Fruit fly (Drosophila melanogaster): ENCODE data around the gene crn.

The crn gene

dm6 chrX:2296230-2297044 is 46.7 kb upstream of the crn start (continued):
- TF ChIP-seq Side (GFP tag; optimal IDR thresholded peaks at IDR 0.05), result peak; percentile 97
- TF ChIP-seq CG1233 (GFP tag; optimal IDR thresholded peaks at IDR 0.05), result peak; percentile 91
- peak; percentile 47; the same call in 1 of the 2 replicates for TF ChIP-seq dimm (GFP tag; IDR thresholded peaks at IDR 0.05)
- TF ChIP-seq abd-A (tag; optimal IDR thresholded peaks at IDR 0.05), result peak; percentile 80
- TF ChIP-seq ro (GFP tag; IDR thresholded peaks at IDR 0.05), result 0 out of 2 replicates have a peak, but pooled peaks have one; percentile 32
- peak; percentile 73 for TF ChIP-seq CG9932 (GFP tag; IDR thresholded peaks at IDR 0.05)
- peak; percentile 67 for TF ChIP-seq Aef1 (GFP tag; IDR thresholded peaks at IDR 0.05)
- peak; percentile 91 for TF ChIP-seq CG17829 (tag; optimal IDR thresholded peaks at IDR 0.05)
- TF ChIP-seq Dbx (GFP tag; IDR thresholded peaks at IDR 0.05), result no peak; the same call in 1 of the 3 replicates
- peak; percentile 83 for TF ChIP-seq Nf-YB (GFP tag; optimal IDR thresholded peaks at IDR 0.05)
- peak; percentile 82 for TF ChIP-seq Myb (GFP tag; optimal IDR thresholded peaks at IDR 0.05)
- TF ChIP-seq D (optimal IDR thresholded peaks at IDR 0.05), result no peak
- TF ChIP-seq D (GFP tag; optimal IDR thresholded peaks at IDR 0.05), result peak; percentile 94
- peak; percentile 41 to 65 for TF ChIP-seq insv (GFP tag; optimal IDR thresholded peaks at IDR 0.05)
- TF ChIP-seq ttk (GFP tag; IDR thresholded peaks at IDR 0.05), result peak; percentile 64
- peak; percentile 84 for TF ChIP-seq CG17186 (GFP tag; optimal IDR thresholded peaks at IDR 0.05)
- peak; percentile 96 for TF ChIP-seq CG18619 (GFP tag; optimal IDR thresholded peaks at IDR 0.05)
- peak; percentile 97 for TF ChIP-seq CoRest (tag; optimal IDR thresholded peaks at IDR 0.05)
- TF ChIP-seq CG32772 (GFP tag; IDR thresholded peaks at IDR 0.05), result peak; percentile 60
- TF ChIP-seq CG11696 (GFP tag; IDR thresholded peaks at IDR 0.05), result peak; percentile 51; the same call in 1 of the 2 replicates
- TF ChIP-seq esg (GFP tag; conservative IDR thresholded peaks at IDR 0.05), result peak; percentile 82
- TF ChIP-seq CG43689 (GFP tag; IDR thresholded peaks at IDR 0.05), result peak; percentile 71
- peak; percentile 34 for TF ChIP-seq mirr (GFP tag; optimal IDR thresholded peaks at IDR 0.05)
- TF ChIP-seq ranshi (GFP tag; IDR thresholded peaks at IDR 0.05), result peak; percentile 70; the same call in 1 of the 2 replicates
- peak; percentile 85 for TF ChIP-seq Neu2 (GFP tag; optimal IDR thresholded peaks at IDR 0.05; ENCODE audit: borderline replicate concordance)
- TF ChIP-seq schlank (tag; optimal IDR thresholded peaks at IDR 0.05), result peak; percentile 73
- peak; percentile 88 for TF ChIP-seq gsb-n (tag; optimal IDR thresholded peaks at IDR 0.05)
- TF ChIP-seq CG6272 (GFP tag; IDR thresholded peaks at IDR 0.05), result no peak
- peak; percentile 63; the same call in 2 of the 3 replicates for TF ChIP-seq CG11456 (GFP tag; IDR thresholded peaks at IDR 0.05)
- TF ChIP-seq MTF-1 (GFP tag; optimal IDR thresholded peaks at IDR 0.05; ENCODE audit: borderline replicate concordance), result peak; percentile 63
- TF ChIP-seq CG18011 (GFP tag; optimal IDR thresholded peaks at IDR 0.05), result peak; percentile 79
- peak; percentile 3 for TF ChIP-seq stwl (tag; optimal IDR thresholded peaks at IDR 0.05)
- peak; percentile 70 for TF ChIP-seq stc (GFP tag; IDR thresholded peaks at IDR 0.05)
- peak; percentile 69 for TF ChIP-seq al (GFP tag; IDR thresholded peaks at IDR 0.05)
- TF ChIP-seq mam (GFP tag; optimal IDR thresholded peaks at IDR 0.05), result peak; percentile 93
- TF ChIP-seq usp (GFP tag; optimal IDR thresholded peaks at IDR 0.05), result no peak
- peak; percentile 91 for TF ChIP-seq CG11723 (GFP tag; optimal IDR thresholded peaks at IDR 0.05)
- TF ChIP-seq tll (GFP tag; optimal IDR thresholded peaks at IDR 0.05), result peak; percentile 71 to 75
- no peak for TF ChIP-seq CG2889 (GFP tag; IDR thresholded peaks at IDR 0.05)
- peak; percentile 94 for TF ChIP-seq CG1529 (GFP tag; optimal IDR thresholded peaks at IDR 0.05)
- TF ChIP-seq CG1024 (GFP tag; IDR thresholded peaks at IDR 0.05), result no peak
- no peak for TF ChIP-seq CG2199 (GFP tag; IDR thresholded peaks at IDR 0.05)
- TF ChIP-seq bowl (GFP tag; IDR thresholded peaks at IDR 0.05), result no peak; the same call in 1 of the 2 replicates
- TF ChIP-seq org-1 (GFP tag; optimal IDR thresholded peaks at IDR 0.05), result peak; percentile 98
- TF ChIP-seq CG8924 (tag; optimal IDR thresholded peaks at IDR 0.05), result peak; percentile 96
- TF ChIP-seq nerfin-2 (GFP tag; IDR thresholded peaks at IDR 0.05; ENCODE audit: partially characterized antibody), result no peak; the same call in 1 of the 2 replicates
- TF ChIP-seq CG13624 (GFP tag; optimal IDR thresholded peaks at IDR 0.05), result peak; percentile 94
- TF ChIP-seq slou (GFP tag; optimal IDR thresholded peaks at IDR 0.05), result peak; percentile 77
- TF ChIP-seq nerfin-1 (tag; optimal IDR thresholded peaks at IDR 0.05), result peak; percentile 93
